Fruit fly (Drosophila melanogaster): Measurements from ENCODE around the gene Snx21.

DNA sequence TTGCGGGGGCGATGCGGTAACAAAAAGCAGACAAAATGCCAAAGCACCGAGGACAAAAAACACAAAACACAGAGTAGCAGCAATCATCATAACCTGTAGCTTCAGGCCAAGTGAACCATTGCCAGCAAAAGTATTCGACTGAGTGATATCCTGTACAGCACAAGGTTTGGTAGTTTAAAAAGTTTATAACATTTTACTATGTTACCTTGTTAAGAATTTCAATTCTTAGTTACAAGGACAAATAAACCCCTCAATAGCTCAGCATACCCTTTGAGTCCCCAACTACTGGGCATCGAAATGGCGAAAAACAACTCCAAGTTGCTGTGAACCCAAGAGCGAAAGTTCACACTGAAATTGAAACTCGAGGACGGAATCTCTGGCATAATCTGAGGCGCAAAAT lies 42.4 kb downstream of the Snx21 start:
- TF ChIP-seq CG5204 (GFP tag; optimal IDR thresholded peaks at IDR 0.05) (no peak), CG1620 (GFP tag; optimal IDR thresholded peaks at IDR 0.05) (no peak), CG12768 (GFP tag; optimal IDR thresholded peaks at IDR 0.05) (no peak), CG33017 (tag; optimal IDR thresholded peaks at IDR 0.05) (no peak), cnc (optimal IDR thresholded peaks at IDR 0.05) (no peak), CG14711 (tag; optimal IDR thresholded peaks at IDR 0.05) (no peak), kay (GFP tag; ENCODE audit: borderline replicate concordance) (no peak), ovo (GFP tag; optimal IDR thresholded peaks at IDR 0.05) (no peak), Mnt (GFP tag; optimal IDR thresholded peaks at IDR 0.05) (no peak), cic (GFP tag; optimal IDR thresholded peaks at IDR 0.05) (no peak), Crg-1 (GFP tag; optimal IDR thresholded peaks at IDR 0.05) (no peak), toe (GFP tag; optimal IDR thresholded peaks at IDR 0.05) (no peak), Hr96 (GFP tag; optimal IDR thresholded peaks at IDR 0.05) (no peak), Clk (GFP tag; optimal IDR thresholded peaks at IDR 0.05) (no peak)
